Worm (Caenorhabditis elegans) whole organism, young adult: ENCODE measurements around the gene rig-6.

ENCODE experiments used
- F10E7.11 ChIP-seq: sonication (generic microtip); optimal IDR thresholded peaks from 2 replicates; lab custom pipeline; 2017; ENCODE audit warnings: mild to moderate bottlenecking, missing genetic modification characterization, moderate library complexity, missing compliant biosample characterization
- F23B12.7 ChIP-seq: sonication (generic microtip); optimal IDR thresholded peaks from 2 replicates; lab custom pipeline; 2017; ENCODE audit warnings: missing genetic modification characterization, mild to moderate bottlenecking, missing compliant biosample characterization, antibody characterized with exemption, moderate library complexity; ENCODE audit not compliant: insufficient read depth
- F33H1.4 ChIP-seq: fragments of 200-800 bp; sonication (Bioruptor generic); IDR thresholded peaks from 2 replicates; pipeline ENCODE4 v1.3.6; 2022; ENCODE audit warnings: missing genetic modification reagents, missing genetic modification characterization, missing compliant biosample characterization
- F49E8.2 ChIP-seq: sonication (generic microtip); optimal IDR thresholded peaks from 3 replicates; lab custom pipeline; 2017; ENCODE audit warnings: missing genetic modification characterization, mild to moderate bottlenecking, missing compliant biosample characterization, antibody characterized with exemption, moderate library complexity; ENCODE audit not compliant: insufficient read depth
- F57A8.1 ChIP-seq: fragments of 200-800 bp; sonication (Bioruptor generic); optimal IDR thresholded peaks from 2 replicates; lab custom pipeline; 2018; ENCODE audit warnings: mild to moderate bottlenecking, missing genetic modification characterization, moderate library complexity, missing compliant biosample characterization
- F57C9.4 ChIP-seq: sonication (generic microtip); optimal IDR thresholded peaks from 2 replicates; lab custom pipeline; 2017; ENCODE audit warnings: mild to moderate bottlenecking, missing genetic modification characterization, missing compliant biosample characterization
- Y53G8AR.9 ChIP-seq: fragments of 200-800 bp; sonication (Bioruptor generic); conservative IDR thresholded peaks from 2 replicates; pipeline ENCODE4 v1.3.6; 2022; ENCODE audit warnings: missing genetic modification reagents, missing genetic modification characterization, missing compliant biosample characterization
- Y56A3A.18 ChIP-seq: fragments of 200-800 bp; sonication (Bioruptor generic); IDR thresholded peaks from 2 replicates; pipeline ENCODE4 v1.3.6; 2022; ENCODE audit warnings: missing genetic modification reagents, missing genetic modification characterization, missing compliant biosample characterization
- Y79H2A.3 ChIP-seq: fragments of 200-800 bp; sonication (Bioruptor generic); conservative IDR thresholded peaks from 2 replicates; pipeline ENCODE4 v1.3.6; 2022; ENCODE audit warnings: missing genetic modification reagents, missing genetic modification characterization, missing compliant biosample characterization
- ZK185.1 ChIP-seq: sonication (generic microtip); optimal IDR thresholded peaks from 2 replicates; lab custom pipeline; 2016; ENCODE audit warnings: mild to moderate bottlenecking, missing genetic modification characterization, missing compliant biosample characterization; ENCODE audit not compliant: poor library complexity, severe bottlenecking
- ama-1 ChIP-seq, 3 experiments: fragments of 150-350 bp in 1 of 3; sonication (generic microtip) in 2 of 3; optimal IDR thresholded peaks; 2 replicates each; lab custom pipeline; 2014 to 2018; ENCODE audit warnings: missing biosample characterization in 2 of 3, missing genetic modification characterization in 2 of 3, missing genetic modification reagents in 2 of 3
- attf-5 ChIP-seq: fragments of 200-800 bp; sonication (Bioruptor generic); optimal IDR thresholded peaks from 2 replicates; lab custom pipeline; 2018; ENCODE audit warnings: mild to moderate bottlenecking, missing genetic modification characterization, missing compliant biosample characterization
- attf-6 ChIP-seq: fragments of 200-800 bp; sonication (Bioruptor generic); IDR thresholded peaks from 2 replicates; pipeline ENCODE4 v1.3.6; 2022; ENCODE audit warnings: missing genetic modification reagents, missing genetic modification characterization, missing compliant biosample characterization
- bed-1 ChIP-seq: fragments of 200-800 bp; sonication (Bioruptor generic); IDR thresholded peaks from 2 replicates; pipeline ENCODE4 v1.3.6; 2022; ENCODE audit warnings: missing genetic modification reagents, missing genetic modification characterization, missing compliant biosample characterization
- ccch-3 ChIP-seq: fragments of 200-800 bp; sonication (Bioruptor generic); optimal IDR thresholded peaks from 2 replicates; lab custom pipeline; 2018; ENCODE audit warnings: mild to moderate bottlenecking, missing genetic modification characterization, missing compliant biosample characterization
- cebp-2 ChIP-seq: fragments of 200-800 bp; sonication (Bioruptor generic); IDR thresholded peaks from 2 replicates; pipeline ENCODE4 v1.3.6; 2022; ENCODE audit warnings: missing genetic modification characterization, missing compliant biosample characterization
- ceh-27 ChIP-seq: fragments of 200-800 bp; sonication (Bioruptor generic); optimal IDR thresholded peaks from 2 replicates; lab custom pipeline; 2018; ENCODE audit warnings: mild to moderate bottlenecking, missing genetic modification characterization, moderate library complexity, missing compliant biosample characterization
- ceh-58 ChIP-seq: fragments of 200-800 bp; sonication (Bioruptor generic); IDR thresholded peaks from 2 replicates; pipeline ENCODE4 v1.3.6; 2022; ENCODE audit warnings: missing genetic modification characterization, missing compliant biosample characterization
- ceh-91 ChIP-seq: fragments of 200-800 bp; sonication (Bioruptor generic); IDR thresholded peaks from 2 replicates; pipeline ENCODE4 v1.3.6; 2022; ENCODE audit warnings: missing genetic modification reagents, missing genetic modification characterization, missing compliant biosample characterization
- dpl-1 ChIP-seq: fragments of 150-350 bp; optimal IDR thresholded peaks from 2 replicates; lab custom pipeline; 2014; ENCODE audit warnings: missing biosample characterization, missing genetic modification reagents, missing genetic modification characterization
- efl-1 ChIP-seq: fragments of 150-350 bp; optimal IDR thresholded peaks from 2 replicates; lab custom pipeline; 2014; ENCODE audit warnings: missing biosample characterization, missing genetic modification reagents, missing genetic modification characterization
- egrh-3 ChIP-seq: fragments of 200-800 bp; sonication (Bioruptor generic); IDR thresholded peaks from 2 replicates; pipeline ENCODE4 v1.3.6; 2022; ENCODE audit warnings: missing genetic modification reagents, missing genetic modification characterization, missing compliant biosample characterization
- fkh-3 ChIP-seq: sonication (generic microtip); optimal IDR thresholded peaks from 2 replicates; lab custom pipeline; 2016; ENCODE audit warnings: mild to moderate bottlenecking, missing genetic modification characterization, missing compliant biosample characterization
- hlh-12 ChIP-seq: sonication (generic microtip); optimal IDR thresholded peaks from 2 replicates; lab custom pipeline; 2016; ENCODE audit warnings: missing genetic modification characterization, missing compliant biosample characterization
- hlh-26 ChIP-seq: fragments of 200-800 bp; sonication (Bioruptor generic); conservative IDR thresholded peaks from 2 replicates; pipeline ENCODE4 v1.3.6; 2022; ENCODE audit warnings: missing genetic modification reagents, missing genetic modification characterization, missing compliant biosample characterization
- hmg-20 ChIP-seq: fragments of 200-800 bp; sonication (Bioruptor generic); IDR thresholded peaks from 2 replicates; pipeline ENCODE4 v1.3.6; 2022; ENCODE audit warnings: missing genetic modification reagents, missing genetic modification characterization, missing compliant biosample characterization
- let-526 ChIP-seq: fragments of 200-800 bp; sonication (Bioruptor generic); IDR thresholded peaks from 2 replicates; pipeline ENCODE4 v1.3.6; 2022; ENCODE audit warnings: missing genetic modification reagents, missing genetic modification characterization, missing compliant biosample characterization
- lin-35 ChIP-seq, 3 experiments: fragments of 150-350 bp in 2 of 3; sonication (generic microtip) in 1 of 3; optimal IDR thresholded peaks; 2 replicates each; lab custom pipeline; 2014 to 2018; ENCODE audit warnings: missing biosample characterization in 3 of 3, missing genetic modification characterization in 3 of 3, missing genetic modification reagents in 3 of 3
- lir-1 ChIP-seq: fragments of 200-800 bp; sonication (Bioruptor generic); conservative IDR thresholded peaks from 2 replicates; pipeline ENCODE4 v1.3.6; 2022; ENCODE audit warnings: missing genetic modification reagents, missing genetic modification characterization, missing compliant biosample characterization
- madf-10 ChIP-seq: sonication (generic microtip); optimal IDR thresholded peaks from 2 replicates; lab custom pipeline; 2016; ENCODE audit warnings: mild to moderate bottlenecking, missing genetic modification characterization, missing compliant biosample characterization
- mel-28 ChIP-seq: sonication (generic microtip); optimal IDR thresholded peaks from 2 replicates; lab custom pipeline; 2016; ENCODE audit warnings: borderline replicate concordance, mild to moderate bottlenecking, missing genetic modification characterization, missing compliant biosample characterization
- mxl-1 ChIP-seq: sonication (generic microtip); optimal IDR thresholded peaks from 2 replicates; lab custom pipeline; 2016; ENCODE audit warnings: missing genetic modification characterization, missing compliant biosample characterization
- nfyb-1 ChIP-seq: fragments of 200-800 bp; sonication (Bioruptor generic); IDR thresholded peaks from 2 replicates; pipeline ENCODE4 v1.3.6; 2022; ENCODE audit warnings: missing genetic modification reagents, missing genetic modification characterization, missing compliant biosample characterization
- nhr-120 ChIP-seq: fragments of 200-800 bp; sonication (Bioruptor generic); IDR thresholded peaks from 2 replicates; pipeline ENCODE4 v1.3.6; 2022; ENCODE audit warnings: missing genetic modification characterization, missing compliant biosample characterization
- repo-1 ChIP-seq: sonication (generic microtip); optimal IDR thresholded peaks from 2 replicates; lab custom pipeline; 2017; ENCODE audit warnings: mild to moderate bottlenecking, missing genetic modification characterization, missing compliant biosample characterization
- sdz-38 ChIP-seq: sonication (generic microtip); optimal IDR thresholded peaks from 2 replicates; lab custom pipeline; 2016; ENCODE audit warnings: missing genotype, missing genetic modification characterization, missing compliant biosample characterization
- sea-2 ChIP-seq: fragments of 200-800 bp; sonication (Bioruptor generic); IDR thresholded peaks from 2 replicates; pipeline ENCODE4 v1.3.6; 2022; ENCODE audit warnings: missing genetic modification characterization, missing compliant biosample characterization
- snpc-1.1 ChIP-seq: sonication (generic microtip); optimal IDR thresholded peaks from 2 replicates; lab custom pipeline; 2017; ENCODE audit warnings: missing genetic modification characterization, mild to moderate bottlenecking, missing compliant biosample characterization, antibody characterized with exemption, moderate library complexity, missing genotype, missing genetic modification reagents; ENCODE audit not compliant: insufficient read depth
- snpc-1.3 ChIP-seq: sonication (generic microtip); optimal IDR thresholded peaks from 2 replicates; lab custom pipeline; 2017; ENCODE audit warnings: missing genetic modification characterization, mild to moderate bottlenecking, missing compliant biosample characterization, antibody characterized with exemption, moderate library complexity, missing genotype, missing genetic modification reagents; ENCODE audit not compliant: insufficient read depth
- snpc-4 ChIP-seq, 5 experiments: fragments of 150-350 bp in 1 of 5; sonication (generic microtip) in 4 of 5; optimal IDR thresholded peaks; 2 replicates each; lab custom pipeline; 2014 to 2018; ENCODE audit warnings: missing genetic modification characterization in 5 of 5, missing biosample characterization in 3 of 5, antibody characterized with exemption in 2 of 5, mild to moderate bottlenecking in 2 of 5, missing compliant biosample characterization in 2 of 5, missing genotype in 2 of 5, moderate library complexity in 2 of 5, missing genetic modification reagents in 1 of 5
- somi-1 ChIP-seq: fragments of 200-800 bp; sonication (Bioruptor generic); optimal IDR thresholded peaks from 2 replicates; lab custom pipeline; 2018; ENCODE audit warnings: mild to moderate bottlenecking, missing genetic modification characterization, missing compliant biosample characterization
- sptf-2 ChIP-seq: fragments of 200-800 bp; sonication (Bioruptor generic); optimal IDR thresholded peaks from 2 replicates; lab custom pipeline; 2018; ENCODE audit warnings: mild to moderate bottlenecking, missing genetic modification characterization, missing compliant biosample characterization
- unc-130 ChIP-seq: sonication (generic microtip); optimal IDR thresholded peaks from 2 replicates; lab custom pipeline; 2016; ENCODE audit warnings: missing genetic modification reagents, missing genetic modification characterization, missing compliant biosample characterization
- unc-62 ChIP-seq: fragments of 150-350 bp; optimal IDR thresholded peaks from 2 replicates; lab custom pipeline; 2014; ENCODE audit warnings: missing biosample characterization, missing genetic modification reagents, missing genetic modification characterization
- xnd-1 ChIP-seq: sonication (generic microtip); optimal IDR thresholded peaks from 2 replicates; lab custom pipeline; 2016; ENCODE audit warnings: missing genotype, missing genetic modification reagents, missing genetic modification characterization, missing compliant biosample characterization
- zim-3 ChIP-seq: sonication (generic microtip); optimal IDR thresholded peaks from 2 replicates; lab custom pipeline; 2017; ENCODE audit warnings: mild to moderate bottlenecking, missing genetic modification characterization, moderate library complexity, missing compliant biosample characterization
- ztf-22 ChIP-seq: fragments of 200-800 bp; sonication (Bioruptor generic); optimal IDR thresholded peaks from 2 replicates; lab custom pipeline; 2018; ENCODE audit warnings: mild to moderate bottlenecking, missing genetic modification characterization, moderate library complexity, missing compliant biosample characterization

Gene rig-6

DNA sequence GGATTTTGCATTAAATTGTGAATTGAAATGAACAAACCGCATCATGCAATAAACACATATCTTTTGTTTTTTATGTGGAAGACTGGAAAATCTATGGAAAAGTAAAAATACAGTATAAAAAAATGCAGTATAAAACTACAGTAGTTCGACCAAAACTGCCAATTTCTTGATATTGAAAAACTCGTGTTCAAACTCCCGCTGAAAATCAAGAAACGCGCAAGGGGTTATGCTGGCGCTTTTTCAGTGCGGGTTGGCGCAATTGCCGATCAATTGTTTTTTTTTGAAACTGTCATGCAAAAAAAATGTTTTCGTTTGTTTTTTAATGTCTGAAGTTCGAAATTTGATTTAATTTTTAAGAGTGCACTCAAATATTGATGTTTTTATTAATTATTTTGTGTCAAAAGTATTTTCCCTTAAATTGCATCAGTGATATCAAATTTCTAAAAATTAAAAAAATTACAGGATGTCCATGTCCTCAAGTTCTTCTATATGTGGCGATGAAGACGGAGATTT lies 39.8 kb upstream of the rig-6 start, which contains the start of gene dnj-9 (continued):
- peak; percentile 71 for TF ChIP-seq F49E8.2 (tag; lab: Kevin White, UChicago)
- TF ChIP-seq fkh-3 (tag; lab: Kevin White, UChicago), result no peak
- peak; percentile 83 for TF ChIP-seq ceh-27 (GFP tag; lab: Kevin White, UChicago)
- TF ChIP-seq cebp-2 (GFP tag; lab: Robert Waterston, UW), result no peak
- peak; percentile 74 for TF ChIP-seq snpc-4 (GFP tag; optimal IDR thresholded peaks at IDR 0.05; lab: Kevin White, UChicago)
- TF ChIP-seq snpc-4 (tag; optimal IDR thresholded peaks at IDR 0.05; lab: Kevin White, UChicago), result peak in 3 of 4 experiments; percentile 82 to 86 (median 84)
- no peak for TF ChIP-seq ccch-3 (GFP tag; lab: Kevin White, UChicago)
- peak; percentile 91 for TF ChIP-seq efl-1 (GFP tag; lab: Kevin White, UChicago)
- TF ChIP-seq bed-1, result no peak
- peak; percentile 71 for TF ChIP-seq madf-10 (tag; lab: Kevin White, UChicago)
- peak; percentile 92 for TF ChIP-seq snpc-1.3 (tag; lab: Kevin White, UChicago)
- TF ChIP-seq unc-62 (GFP tag; lab: Kevin White, UChicago), result no peak
- no peak for TF ChIP-seq sea-2 (GFP tag; lab: Robert Waterston, UW)
- TF ChIP-seq ZK185.1 (tag; lab: Kevin White, UChicago), result peak; percentile 95
- TF ChIP-seq zim-3 (tag; lab: Kevin White, UChicago), result no peak
- peak; percentile 53 for TF ChIP-seq somi-1 (GFP tag; lab: Kevin White, UChicago)
- peak; percentile 28 for TF ChIP-seq snpc-1.1
- peak; percentile 84 for TF ChIP-seq F33H1.4
- TF ChIP-seq F23B12.7 (tag; lab: Kevin White, UChicago), result peak; percentile 92
- TF ChIP-seq ceh-58, result no peak
- TF ChIP-seq attf-5, result peak; percentile 95
- no peak for TF ChIP-seq hlh-12
- TF ChIP-seq lir-1 (GFP tag; lab: Robert Waterston, UW), result peak; percentile 78
- no peak for TF ChIP-seq sptf-2 (GFP tag; lab: Kevin White, UChicago)
- TF ChIP-seq Y53G8AR.9 (GFP tag; lab: Robert Waterston, UW), result peak; percentile 98
- TF ChIP-seq hmg-20 (GFP tag; lab: Robert Waterston, UW), result peak; percentile 85
- peak; percentile 73 for TF ChIP-seq attf-6 (GFP tag; lab: Robert Waterston, UW)
- TF ChIP-seq sdz-38 (tag; lab: Kevin White, UChicago), result no peak
- TF ChIP-seq let-526 (GFP tag; lab: Robert Waterston, UW), result peak; percentile 83; the same call in 1 of the 2 replicates
- TF ChIP-seq lin-35 (GFP tag; optimal IDR thresholded peaks at IDR 0.05; lab: Kevin White, UChicago), result peak; percentile 86 to 99 (median 92)
- TF ChIP-seq ztf-22, result no peak
- peak; percentile 69 for TF ChIP-seq ceh-91
- peak; percentile 94 for TF ChIP-seq repo-1
- TF ChIP-seq dpl-1 (GFP tag; lab: Kevin White, UChicago), result peak; percentile 97
- peak; percentile 35 for TF ChIP-seq F57A8.1 (GFP tag; lab: Kevin White, UChicago)
- no peak for TF ChIP-seq ama-1 (optimal IDR thresholded peaks at IDR 0.05; lab: Kevin White, UChicago)
- peak in 1 of 2 experiments; percentile 62 for TF ChIP-seq ama-1 (GFP tag; optimal IDR thresholded peaks at IDR 0.05; lab: Kevin White, UChicago)
- TF ChIP-seq egrh-3 (GFP tag; lab: Robert Waterston, UW), result no peak
- TF ChIP-seq hlh-26 (GFP tag; lab: Robert Waterston, UW), result no peak
- peak; percentile 95 for TF ChIP-seq Y56A3A.18 (GFP tag; lab: Robert Waterston, UW)
- peak; percentile 83 for TF ChIP-seq xnd-1 (tag; lab: Kevin White, UChicago)
- peak; percentile 6 for TF ChIP-seq mel-28 (tag; lab: Kevin White, UChicago)
- TF ChIP-seq Y79H2A.3 (GFP tag; lab: Robert Waterston, UW), result 0 out of 2 replicates have a peak, but pooled peaks have one; percentile 11
- TF ChIP-seq mxl-1 (tag; lab: Kevin White, UChicago), result no peak
- peak; percentile 95 for TF ChIP-seq nfyb-1 (GFP tag; lab: Robert Waterston, UW)
- TF ChIP-seq F10E7.11 (tag; lab: Kevin White, UChicago), result no peak
- peak; percentile 75 for TF ChIP-seq unc-130
- no peak for TF ChIP-seq F57C9.4 (tag; lab: Kevin White, UChicago)
- no peak for TF ChIP-seq nhr-120 (GFP tag; lab: Robert Waterston, UW)
